Worm (Caenorhabditis elegans): ENCODE measurements around the gene fbxc-30.

fbxc-30 gene

ce11 chrII:909554-909953 is 7.9 kb upstream of the fbxc-30 start, which contains the start of the genes fbxc-24 and fbxc-27:
TSS of gene fbxc-24 (minus strand) at chrII:909654.
TSS of gene fbxc-27 (plus strand) at chrII:909769.
- TF ChIP-seq mef-2 (tag; optimal IDR thresholded peaks at IDR 0.05): no peak
- TF ChIP-seq elt-3 (tag; optimal IDR thresholded peaks at IDR 0.05): no peak
- TF ChIP-seq fos-1 (tag; optimal IDR thresholded peaks at IDR 0.05): no peak
- no peak for TF ChIP-seq pqm-1 (tag; optimal IDR thresholded peaks at IDR 0.05)
- TF ChIP-seq C04F5.9 (tag; optimal IDR thresholded peaks at IDR 0.05): no peak
- no peak for TF ChIP-seq aha-1 (tag; optimal IDR thresholded peaks at IDR 0.05)
- no peak for TF ChIP-seq fkh-4 (tag; optimal IDR thresholded peaks at IDR 0.05; ENCODE audit: borderline replicate concordance)
- TF ChIP-seq fkh-10 (GFP tag; optimal IDR thresholded peaks at IDR 0.05): no peak
- no peak for TF ChIP-seq hpl-2 (GFP tag; optimal IDR thresholded peaks at IDR 0.05)
- no peak for TF ChIP-seq C16A3.4 (tag; optimal IDR thresholded peaks at IDR 0.05)
- TF ChIP-seq xbp-1 (tag; optimal IDR thresholded peaks at IDR 0.05): no peak

ce11 chrII:911680-912079 is 5.7 kb upstream of the fbxc-30 start, which contains the start of gene fbxc-31:
TSS of gene fbxc-31 (plus strand) at chrII:911980.
- no peak for TF ChIP-seq unc-62 (GFP tag; optimal IDR thresholded peaks at IDR 0.05)
- TF ChIP-seq egl-27 (tag; optimal IDR thresholded peaks at IDR 0.05): no peak
- TF ChIP-seq nhr-84 (tag; optimal IDR thresholded peaks at IDR 0.05): no peak
- TF ChIP-seq efl-1 (optimal IDR thresholded peaks at IDR 0.05): no peak
- peak in 1 of 2 experiments; percentile 15 for TF ChIP-seq efl-1 (GFP tag; optimal IDR thresholded peaks at IDR 0.05 in 1 of 2)
- no peak for TF ChIP-seq ces-1 (GFP tag; optimal IDR thresholded peaks at IDR 0.05)
- TF ChIP-seq nhr-237 (tag; optimal IDR thresholded peaks at IDR 0.05): no peak
- TF ChIP-seq unc-98 (GFP tag; IDR thresholded peaks at IDR 0.05): no peak

ce11 chrII:913222-913722 is 4.2 kb upstream of the fbxc-30 start, which contains the start of gene fbxc-33:
TSS of gene fbxc-33 (plus strand) at chrII:913672.
- TF ChIP-seq F16B12.6 (tag; optimal IDR thresholded peaks at IDR 0.05) (peak; percentile 30), lin-35 (GFP tag; optimal IDR thresholded peaks at IDR 0.05) (peak; percentile 23 to 43), nhr-85 (tag) (peak; percentile 0), C16A3.4 (tag; optimal IDR thresholded peaks at IDR 0.05) (peak; percentile 29), swsn-7 (tag; optimal IDR thresholded peaks at IDR 0.05) (peak; percentile 26), elt-2 (tag; optimal IDR thresholded peaks at IDR 0.05) (peak; percentile 41), ztf-11 (tag; optimal IDR thresholded peaks at IDR 0.05) (no peak), lsy-2 (tag; optimal IDR thresholded peaks at IDR 0.05) (peak; percentile 31 to 66), lin-15B (tag; optimal IDR thresholded peaks at IDR 0.05) (peak; percentile 62), vab-15 (tag; optimal IDR thresholded peaks at IDR 0.05) (no peak), lin-14 (GFP tag; optimal IDR thresholded peaks at IDR 0.05) (peak; percentile 57), alr-1 (tag; optimal IDR thresholded peaks at IDR 0.05; ENCODE audit: borderline replicate concordance) (no peak), nhr-90 (tag; optimal IDR thresholded peaks at IDR 0.05; ENCODE audit: poor library complexity) (no peak), tbx-2 (tag; optimal IDR thresholded peaks at IDR 0.05) (no peak), rnt-1 (tag; optimal IDR thresholded peaks at IDR 0.05) (peak; percentile 34), ceh-82 (tag; optimal IDR thresholded peaks at IDR 0.05) (peak in 1 of 3 experiments; percentile 31), dpl-1 (GFP tag; optimal IDR thresholded peaks at IDR 0.05) (peak in 2 of 3 experiments; percentile 27 to 62), nhr-20 (tag; optimal IDR thresholded peaks at IDR 0.05) (peak; percentile 4), jun-1 (tag; optimal IDR thresholded peaks at IDR 0.05) (no peak), snpc-4 (tag; optimal IDR thresholded peaks at IDR 0.05) (peak; percentile 13), efl-1 (optimal IDR thresholded peaks at IDR 0.05) (peak; percentile 63 to 64), efl-1 (GFP tag; optimal IDR thresholded peaks at IDR 0.05 in 1 of 2) (peak; percentile 58 to 92), skn-1 (tag; optimal IDR thresholded peaks at IDR 0.05) (peak; percentile 38)
